Fruit fly (Drosophila melanogaster) whole organism, embryonic: Measurements from ENCODE around the gene red.
A peak's percentile ranks its signal among the peaks of the same experiment; 100 is the strongest.

Experiments used
- Atf6 ChIP-seq: fragments of 200-800 bp; sonication (Bioruptor generic); IDR thresholded peaks from 2 replicates; pipeline ENCODE4 v1.3.6; 2022; ENCODE audit warnings: missing biosample characterization, missing genetic modification characterization
- CG10209 ChIP-seq: fragments of 200-800 bp; sonication (Bioruptor generic); optimal IDR thresholded peaks from 3 replicates; lab custom pipeline; 2017; ENCODE audit warnings: missing biosample characterization, mild to moderate bottlenecking, missing genetic modification characterization, missing genetic modification reagents
- CG15073 ChIP-seq: fragments of 200-800 bp; sonication (Bioruptor generic); optimal IDR thresholded peaks from 2 replicates; lab custom pipeline; 2016; ENCODE audit warnings: missing biosample characterization, missing genetic modification characterization
- CG17359 ChIP-seq: fragments of 200-800 bp; sonication (Bioruptor generic); optimal IDR thresholded peaks from 3 replicates; lab custom pipeline; 2018; ENCODE audit warnings: missing biosample characterization, mild to moderate bottlenecking, missing genetic modification characterization, moderate library complexity
- CG17385 ChIP-seq: fragments of 200-800 bp; sonication (Bioruptor generic); optimal IDR thresholded peaks from 3 replicates; lab custom pipeline; 2018; ENCODE audit warnings: missing biosample characterization, mild to moderate bottlenecking, missing genetic modification characterization
- CG17802 ChIP-seq: fragments of 200-800 bp; sonication (Bioruptor generic); optimal IDR thresholded peaks from 2 replicates; lab custom pipeline; 2018; ENCODE audit warnings: missing biosample characterization, mild to moderate bottlenecking, missing genetic modification characterization, moderate library complexity
- CG17829 ChIP-seq: fragments of 200-800 bp; optimal IDR thresholded peaks from 2 replicates; lab custom pipeline; 2019; ENCODE audit warnings: missing biosample characterization, mild to moderate bottlenecking, missing genetic modification characterization, moderate library complexity
- CG18011 ChIP-seq: fragments of 200-800 bp; sonication (Bioruptor generic); optimal IDR thresholded peaks from 2 replicates; lab custom pipeline; 2017; ENCODE audit warnings: missing biosample characterization, missing genetic modification characterization, mild to moderate bottlenecking, moderate library complexity, missing genotype
- CG2889 ChIP-seq: fragments of 200-800 bp; sonication (Bioruptor generic); IDR thresholded peaks from 3 replicates; pipeline ENCODE4 v1.3.6; 2022; ENCODE audit warnings: missing biosample characterization, missing genetic modification characterization
- CG30020 ChIP-seq: fragments of 200-800 bp; optimal IDR thresholded peaks from 2 replicates; lab custom pipeline; 2019; ENCODE audit warnings: missing biosample characterization, mild to moderate bottlenecking, missing genetic modification characterization, moderate library complexity
- CG31441 ChIP-seq: fragments of 200-800 bp; sonication (Bioruptor generic); IDR thresholded peaks from 2 replicates; pipeline ENCODE4 v1.3.6; 2022; ENCODE audit warnings: missing biosample characterization, missing genetic modification characterization
- CG3838 ChIP-seq: fragments of 200-800 bp; sonication (Bioruptor generic); optimal IDR thresholded peaks from 3 replicates; lab custom pipeline; 2016; ENCODE audit warnings: missing biosample characterization, missing genetic modification characterization
- CG4328 ChIP-seq: fragments of 200-800 bp; sonication (Bioruptor generic); optimal IDR thresholded peaks from 3 replicates; lab custom pipeline; 2017; ENCODE audit warnings: missing biosample characterization, missing genetic modification reagents, missing genetic modification characterization
- CG4360 ChIP-seq: fragments of 200-800 bp; sonication (Bioruptor generic); IDR thresholded peaks from 2 replicates; pipeline ENCODE4 v1.3.6; 2022; ENCODE audit warnings: missing biosample characterization, missing genetic modification characterization
- CG6654 ChIP-seq: fragments of 200-800 bp; sonication (Bioruptor generic); optimal IDR thresholded peaks from 2 replicates; lab custom pipeline; 2017; ENCODE audit warnings: missing biosample characterization, mild to moderate bottlenecking, missing genetic modification characterization
- CG6813 ChIP-seq: fragments of 200-800 bp; sonication (Bioruptor generic); optimal IDR thresholded peaks from 2 replicates; lab custom pipeline; 2017; ENCODE audit warnings: missing biosample characterization, missing genetic modification characterization, mild to moderate bottlenecking, moderate library complexity, missing genetic modification reagents
- CG9727 ChIP-seq: fragments of 200-800 bp; sonication (Bioruptor generic); optimal IDR thresholded peaks from 3 replicates; lab custom pipeline; 2017; ENCODE audit warnings: missing biosample characterization, mild to moderate bottlenecking, missing genetic modification characterization
- D ChIP-seq, 2 experiments: fragments of 200-800 bp in 1 of 2; fragments of >200 bp in 1 of 2; sonication (Bioruptor generic) in 1 of 2; optimal IDR thresholded peaks; 2 replicates in 1 of 2; 3 replicates in 1 of 2; lab custom pipeline; 2017; ENCODE audit warnings: mild to moderate bottlenecking in 1 of 2, missing biosample characterization in 1 of 2, missing genetic modification characterization in 1 of 2, missing genetic modification reagents in 1 of 2
- D19A ChIP-seq: fragments of 200-800 bp; optimal IDR thresholded peaks from 3 replicates; lab custom pipeline; 2019; ENCODE audit warnings: missing biosample characterization, mild to moderate bottlenecking, missing genetic modification characterization, moderate library complexity
- Deaf1 ChIP-seq: fragments of 200-800 bp; optimal IDR thresholded peaks from 3 replicates; lab custom pipeline; 2019; ENCODE audit warnings: missing biosample characterization, mild to moderate bottlenecking, missing genetic modification characterization, moderate library complexity
- Dll ChIP-seq: fragments of 200-800 bp; sonication (Bioruptor generic); IDR thresholded peaks from 4 replicates; pipeline ENCODE4 v1.3.6; 2022; ENCODE audit warnings: missing biosample characterization, missing genetic modification characterization; ENCODE audit not compliant: partially characterized antibody
- Hmx ChIP-seq: fragments of 200-800 bp; sonication (Bioruptor generic); optimal IDR thresholded peaks from 2 replicates; lab custom pipeline; 2016; ENCODE audit warnings: missing biosample characterization, missing genetic modification characterization
- MESR4 ChIP-seq: fragments of 200-800 bp; sonication (Bioruptor generic); optimal IDR thresholded peaks from 2 replicates; lab custom pipeline; 2018; ENCODE audit warnings: missing biosample characterization, mild to moderate bottlenecking, missing genetic modification characterization, moderate library complexity
- MTF-1 ChIP-seq: fragments of 200-800 bp; sonication (Bioruptor generic); optimal IDR thresholded peaks from 2 replicates; lab custom pipeline; 2018; ENCODE audit warnings: missing biosample characterization, mild to moderate bottlenecking, missing genetic modification characterization, borderline replicate concordance
- Mad ChIP-seq: fragments of 200-800 bp; sonication (Bioruptor generic); optimal IDR thresholded peaks from 2 replicates; lab custom pipeline; 2016; ENCODE audit warnings: missing biosample characterization, missing genetic modification characterization
- Max ChIP-seq: fragments of 200-800 bp; sonication (Bioruptor generic); optimal IDR thresholded peaks from 2 replicates; lab custom pipeline; 2016; ENCODE audit warnings: missing biosample characterization, mild to moderate bottlenecking, missing genetic modification characterization
- Mrtf ChIP-seq: fragments of 200-800 bp; sonication (Bioruptor generic); IDR thresholded peaks from 3 replicates; pipeline ENCODE4 v1.3.6; 2022; ENCODE audit warnings: missing biosample characterization, missing genetic modification characterization
- Myb ChIP-seq: fragments of 200-800 bp; sonication (Bioruptor generic); optimal IDR thresholded peaks from 2 replicates; lab custom pipeline; 2016; ENCODE audit warnings: missing biosample characterization, missing genetic modification characterization
- NC2β ChIP-seq: fragments of 200-800 bp; sonication (Bioruptor generic); optimal IDR thresholded peaks from 2 replicates; lab custom pipeline; 2016; ENCODE audit warnings: missing biosample characterization, missing genetic modification characterization
- Pdp1 ChIP-seq, 2 experiments: fragments of 200-800 bp; sonication (Bioruptor generic); optimal IDR thresholded peaks; 3 replicates each; lab custom pipeline; 2016; ENCODE audit warnings: missing biosample characterization in 2 of 2, missing genetic modification characterization in 2 of 2, mild to moderate bottlenecking in 1 of 2, moderate library complexity in 1 of 2
- Sry-δ ChIP-seq: fragments of 200-800 bp; sonication (Bioruptor generic); optimal IDR thresholded peaks from 2 replicates; lab custom pipeline; 2016; ENCODE audit warnings: missing biosample characterization, missing genetic modification characterization
- ab ChIP-seq: fragments of 200-800 bp; sonication (Bioruptor generic); optimal IDR thresholded peaks from 2 replicates; lab custom pipeline; 2016; ENCODE audit warnings: missing biosample characterization, missing genetic modification characterization
- ara ChIP-seq: fragments of 200-800 bp; sonication (Bioruptor generic); IDR thresholded peaks from 2 replicates; pipeline ENCODE4 v1.3.6; 2022; ENCODE audit warnings: missing biosample characterization, missing genetic modification characterization
- bbx ChIP-seq: fragments of 200-800 bp; sonication (Bioruptor generic); IDR thresholded peaks from 2 replicates; pipeline ENCODE4 v1.3.6; 2022; ENCODE audit warnings: missing biosample characterization, missing genetic modification characterization; ENCODE audit not compliant: partially characterized antibody
- eve ChIP-seq, 2 experiments: fragments of >200 bp; optimal IDR thresholded peaks; 2 replicates each; lab custom pipeline; 2017; ENCODE audit warnings: missing biosample characterization in 2 of 2, missing genetic modification characterization in 2 of 2
- ewg ChIP-seq: fragments of 200-800 bp; sonication (Bioruptor generic); optimal IDR thresholded peaks from 3 replicates; lab custom pipeline; 2017; ENCODE audit warnings: mild to moderate bottlenecking, missing biosample characterization, missing genetic modification reagents, missing genetic modification characterization
- grau ChIP-seq: fragments of 200-800 bp; optimal IDR thresholded peaks from 3 replicates; lab custom pipeline; 2019; ENCODE audit warnings: missing biosample characterization, mild to moderate bottlenecking, missing genetic modification characterization, moderate library complexity
- hbn ChIP-seq: fragments of 200-800 bp; sonication (Bioruptor generic); IDR thresholded peaks from 2 replicates; pipeline ENCODE4 v1.3.6; 2022; ENCODE audit warnings: missing biosample characterization, missing genetic modification characterization; ENCODE audit not compliant: partially characterized antibody
- lab ChIP-seq: fragments of 200-800 bp; sonication (Bioruptor generic); optimal IDR thresholded peaks from 3 replicates; lab custom pipeline; 2017; ENCODE audit warnings: missing biosample characterization, missing genetic modification characterization, mild to moderate bottlenecking, moderate library complexity, missing genetic modification reagents
- lbe ChIP-seq: fragments of 200-800 bp; sonication (Bioruptor generic); optimal IDR thresholded peaks from 2 replicates; lab custom pipeline; 2016; ENCODE audit warnings: missing biosample characterization, mild to moderate bottlenecking, missing genetic modification characterization
- lola ChIP-seq, 3 experiments: fragments of >200 bp in 2 of 3; fragments of 200-800 bp in 1 of 3; sonication (Bioruptor generic) in 1 of 3; optimal IDR thresholded peaks; 2 replicates each; lab custom pipeline; 2017 to 2019; ENCODE audit warnings: missing biosample characterization in 3 of 3, missing genetic modification characterization in 3 of 3, mild to moderate bottlenecking in 1 of 3, moderate library complexity in 1 of 3
- nerfin-1 ChIP-seq: fragments of 200-800 bp; sonication (Bioruptor generic); optimal IDR thresholded peaks from 3 replicates; lab custom pipeline; 2019; ENCODE audit warnings: missing biosample characterization, mild to moderate bottlenecking, missing genetic modification characterization, moderate library complexity
- nmo ChIP-seq: fragments of 200-800 bp; sonication (Bioruptor generic); optimal IDR thresholded peaks from 2 replicates; lab custom pipeline; 2018; ENCODE audit warnings: missing biosample characterization, mild to moderate bottlenecking, missing genetic modification characterization, moderate library complexity
- pzg ChIP-seq: fragments of 200-800 bp; sonication (Bioruptor generic); optimal IDR thresholded peaks from 3 replicates; lab custom pipeline; 2018; ENCODE audit warnings: missing biosample characterization, mild to moderate bottlenecking, missing genetic modification characterization, moderate library complexity
- rib ChIP-seq: fragments of 200-800 bp; sonication (Bioruptor generic); IDR thresholded peaks from 2 replicates; pipeline ENCODE4 v1.3.6; 2022; ENCODE audit warnings: missing biosample characterization, missing genetic modification characterization
- so ChIP-seq: fragments of 200-800 bp; sonication (Bioruptor generic); IDR thresholded peaks from 3 replicates; pipeline ENCODE4 v1.3.6; 2022; ENCODE audit warnings: missing biosample characterization, missing genetic modification characterization
- twi ChIP-seq: fragments of 200-800 bp; optimal IDR thresholded peaks from 2 replicates; lab custom pipeline; 2019; ENCODE audit warnings: missing biosample characterization, mild to moderate bottlenecking, missing genetic modification characterization, moderate library complexity
- wek ChIP-seq: fragments of 200-800 bp; sonication (Bioruptor generic); optimal IDR thresholded peaks from 3 replicates; lab custom pipeline; 2018; ENCODE audit warnings: missing biosample characterization, mild to moderate bottlenecking, missing genetic modification characterization, moderate library complexity
- z ChIP-seq: fragments of 200-800 bp; sonication (Bioruptor generic); IDR thresholded peaks from 3 replicates; pipeline ENCODE4 v1.3.6; 2022; ENCODE audit warnings: missing biosample characterization, missing genetic modification characterization
- zfh2 ChIP-seq: fragments of 200-800 bp; sonication (Bioruptor generic); optimal IDR thresholded peaks from 2 replicates; lab custom pipeline; 2016; ENCODE audit warnings: missing biosample characterization, missing genetic modification characterization

Gene red

dm6 chr3R:14351418-14351817 lies 62.5 kb downstream of the red start (continued):
- TF ChIP-seq CG4328, result no peak
- TF ChIP-seq Pdp1 (GFP tag; optimal IDR thresholded peaks at IDR 0.05; lab: Kevin White, UChicago), result peak in 1 of 2 experiments; percentile 49
- peak; percentile 44 for TF ChIP-seq CG17385 (GFP tag; lab: Kevin White, UChicago)
- TF ChIP-seq CG2889 (GFP tag; lab: Robert Waterston, UW), result no peak
- TF ChIP-seq Deaf1, result no peak
- peak in 1 of 2 experiments; percentile 61 for TF ChIP-seq eve (GFP tag; optimal IDR thresholded peaks at IDR 0.05; lab: Kevin White, UChicago)
- no peak for TF ChIP-seq CG30020 (tag; lab: Kevin White, UChicago)
- TF ChIP-seq zfh2 (GFP tag; lab: Kevin White, UChicago), result no peak
- TF ChIP-seq lbe, result no peak
- TF ChIP-seq CG15073 (GFP tag; lab: Kevin White, UChicago), result no peak
- no peak for TF ChIP-seq Mrtf (GFP tag; lab: Robert Waterston, UW)
- TF ChIP-seq Hmx, result no peak
- TF ChIP-seq CG10209 (GFP tag; lab: Kevin White, UChicago), result no peak
- no peak for TF ChIP-seq ab
- peak; percentile 43 for TF ChIP-seq nmo (GFP tag; lab: Kevin White, UChicago)
- peak; percentile 46 for TF ChIP-seq CG17359 (tag; lab: Kevin White, UChicago)
- TF ChIP-seq hbn (GFP tag; lab: Robert Waterston, UW), result no peak
- TF ChIP-seq D19A, result peak; percentile 28
- peak; percentile 59 for TF ChIP-seq nerfin-1 (tag; lab: Kevin White, UChicago)
- TF ChIP-seq CG17829, result peak; percentile 8
- no peak for TF ChIP-seq Sry-δ
- TF ChIP-seq Mad, result no peak
- no peak for TF ChIP-seq CG17802 (tag; lab: Kevin White, UChicago)
- TF ChIP-seq MESR4, result no peak
- no peak for TF ChIP-seq D (optimal IDR thresholded peaks at IDR 0.05; lab: Kevin White, UChicago)
- TF ChIP-seq D (GFP tag; optimal IDR thresholded peaks at IDR 0.05; lab: Kevin White, UChicago), result peak; percentile 13
- TF ChIP-seq Atf6 (GFP tag; lab: Robert Waterston, UW), result peak; percentile 20; the same call in 1 of the 2 replicates
- no peak for TF ChIP-seq CG3838 (GFP tag; lab: Kevin White, UChicago)
- TF ChIP-seq bbx (GFP tag; lab: Robert Waterston, UW), result no peak
- no peak for TF ChIP-seq CG6813 (GFP tag; lab: Kevin White, UChicago)
- no peak for TF ChIP-seq grau
- TF ChIP-seq so, result no peak
- TF ChIP-seq twi (tag; lab: Kevin White, UChicago), result no peak
- TF ChIP-seq ewg, result peak; percentile 8
- TF ChIP-seq wek (GFP tag; lab: Kevin White, UChicago), result no peak
- TF ChIP-seq rib, result no peak
- TF ChIP-seq CG6654 (GFP tag; lab: Kevin White, UChicago), result no peak
- no peak for TF ChIP-seq Myb (GFP tag; lab: Kevin White, UChicago)
- TF ChIP-seq NC2β (GFP tag; lab: Kevin White, UChicago), result no peak
- TF ChIP-seq Dll (GFP tag; lab: Robert Waterston, UW), result no peak
- TF ChIP-seq CG9727 (GFP tag; lab: Kevin White, UChicago), result peak; percentile 39
- TF ChIP-seq z (GFP tag; lab: Robert Waterston, UW), result no peak
- peak in 1 of 3 experiments; percentile 10 for TF ChIP-seq lola (GFP tag; optimal IDR thresholded peaks at IDR 0.05; lab: Kevin White, UChicago)
- TF ChIP-seq pzg, result no peak
- no peak for TF ChIP-seq MTF-1
- TF ChIP-seq CG18011 (GFP tag; lab: Kevin White, UChicago), result no peak
- TF ChIP-seq lab (GFP tag; lab: Kevin White, UChicago), result peak; percentile 45
- no peak for TF ChIP-seq Max (GFP tag; lab: Kevin White, UChicago)
- TF ChIP-seq ara, result no peak
- TF ChIP-seq CG4360 (GFP tag; lab: Robert Waterston, UW), result no peak
- peak; percentile 51; the same call in 1 of the 2 replicates for TF ChIP-seq CG31441
